Worm (Caenorhabditis elegans) whole organism, midembryonic: ENCODE measurements around the gene sqst-5.

ENCODE experiments used
- T22C8.4 ChIP-seq: fragments of 200-800 bp; sonication (Bioruptor generic); IDR thresholded peaks from 2 replicates; pipeline ENCODE4 v1.3.6; 2022; ENCODE audit warnings: missing genetic modification characterization, missing compliant biosample characterization
- cog-1 ChIP-seq: sonication (generic microtip); optimal IDR thresholded peaks from 2 replicates; lab custom pipeline; 2016; ENCODE audit warnings: missing genetic modification characterization, missing compliant biosample characterization
- flt-1 ChIP-seq: fragments of 200-800 bp; sonication (Bioruptor generic); IDR thresholded peaks from 2 replicates; pipeline ENCODE4 v1.3.6; 2022; ENCODE audit warnings: missing genetic modification characterization, missing compliant biosample characterization
- klf-2 ChIP-seq: fragments of 200-800 bp; sonication (Bioruptor generic); conservative IDR thresholded peaks from 2 replicates; pipeline ENCODE4 v1.3.6; 2022; ENCODE audit warnings: missing genetic modification reagents, missing genetic modification characterization, missing compliant biosample characterization
- med-1 ChIP-seq: sonication (generic microtip); optimal IDR thresholded peaks from 2 replicates; lab custom pipeline; 2017; ENCODE audit warnings: missing genetic modification characterization, mild to moderate bottlenecking, missing compliant biosample characterization, antibody characterized with exemption, missing genetic modification reagents; ENCODE audit not compliant: insufficient read depth
- ref-1 ChIP-seq: fragments of 200-800 bp; sonication (Bioruptor generic); conservative IDR thresholded peaks from 2 replicates; pipeline ENCODE4 v1.3.6; 2022; ENCODE audit warnings: missing genetic modification reagents, missing genetic modification characterization, missing compliant biosample characterization
- tab-1 ChIP-seq: fragments of 200-800 bp; sonication (Bioruptor generic); IDR thresholded peaks from 2 replicates; pipeline ENCODE4 v1.3.6; 2022; ENCODE audit warnings: missing genetic modification characterization, missing compliant biosample characterization
- ztf-23 ChIP-seq: fragments of 200-800 bp; sonication (Bioruptor generic); IDR thresholded peaks from 2 replicates; pipeline ENCODE4 v1.3.6; 2022; ENCODE audit warnings: missing genetic modification reagents, missing genetic modification characterization, missing compliant biosample characterization
- ztf-29 ChIP-seq: fragments of 200-800 bp; sonication (Bioruptor generic); IDR thresholded peaks from 2 replicates; pipeline ENCODE4 v1.3.6; 2022; ENCODE audit warnings: missing genetic modification reagents, missing genetic modification characterization, missing compliant biosample characterization

DNA sequence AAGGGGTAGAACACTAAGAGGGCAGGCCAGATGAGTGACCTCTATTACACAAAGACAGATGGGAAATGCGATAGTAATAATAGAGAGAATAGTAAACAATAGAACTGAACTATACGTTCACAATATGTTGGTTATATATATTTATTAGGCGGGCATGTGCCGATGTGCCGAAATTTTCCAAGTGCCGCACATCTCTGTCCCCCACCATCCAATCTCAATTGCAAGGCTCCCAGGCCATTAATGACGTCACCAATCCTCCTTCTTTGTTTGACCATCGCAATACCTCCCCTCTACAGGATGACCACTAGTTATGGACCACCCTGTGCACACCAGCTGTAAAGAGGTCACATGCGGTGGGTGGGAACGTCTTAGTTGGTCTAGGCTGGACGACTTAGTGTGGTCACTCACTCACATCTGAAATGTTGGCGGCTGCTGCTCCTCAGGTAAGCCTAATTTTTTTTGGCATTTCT is 31.7 kb upstream of the sqst-5 start, which contains the start of gene F40G9.6:
- TF ChIP-seq ref-1 (GFP tag; lab: Robert Waterston, UW) (no peak), ztf-23 (no peak), ztf-29 (GFP tag; lab: Robert Waterston, UW) (no peak), flt-1 (no peak), cog-1 (tag; lab: Kevin White, UChicago) (no peak), tab-1 (GFP tag; lab: Robert Waterston, UW) (no peak), klf-2 (GFP tag; lab: Robert Waterston, UW) (no peak), T22C8.4 (GFP tag; lab: Robert Waterston, UW) (no peak), med-1 (GFP tag; lab: Kevin White, UChicago) (no peak)
